Worm (Caenorhabditis elegans) whole organism, L4 larva: ENCODE data around the gene srh-174.

Experiments
- F44E2.7 ChIP-seq: fragments of 200-800 bp; sonication (Bioruptor generic); IDR thresholded peaks from 2 replicates; pipeline ENCODE4 v2.1.2; 2022; ENCODE audit warnings: missing genetic modification characterization, missing compliant biosample characterization
- F49E8.2 ChIP-seq: sonication (generic microtip); optimal IDR thresholded peaks from 2 replicates; lab custom pipeline; 2016; ENCODE audit warnings: missing compliant biosample characterization, mild to moderate bottlenecking, missing genetic modification characterization, borderline replicate concordance
- T20F7.1 ChIP-seq: fragments of 200-800 bp; sonication (Bioruptor generic); optimal IDR thresholded peaks from 2 replicates; lab custom pipeline; 2018; ENCODE audit warnings: mild to moderate bottlenecking, missing genetic modification characterization, missing compliant biosample characterization
- T26A8.4 ChIP-seq: fragments of 200-800 bp; sonication (Bioruptor generic); IDR thresholded peaks from 2 replicates; pipeline ENCODE4 v1.3.6; 2022; ENCODE audit warnings: missing genetic modification characterization, missing compliant biosample characterization
- Y105C5A.15 ChIP-seq: fragments of 200-800 bp; sonication (Bioruptor generic); IDR thresholded peaks from 2 replicates; pipeline ENCODE4 v1.3.6; 2022; ENCODE audit warnings: missing genetic modification characterization, missing compliant biosample characterization
- Y5F2A.4 ChIP-seq: fragments of 200-800 bp; sonication (Bioruptor generic); optimal IDR thresholded peaks from 2 replicates; lab custom pipeline; 2018; ENCODE audit warnings: mild to moderate bottlenecking, missing genetic modification characterization, missing compliant biosample characterization
- ZK337.2 ChIP-seq: fragments of 200-800 bp; sonication (Bioruptor generic); IDR thresholded peaks from 2 replicates; pipeline ENCODE4 v1.3.6; 2022; ENCODE audit warnings: missing genetic modification reagents, missing genetic modification characterization, missing compliant biosample characterization
- ama-1 ChIP-seq: fragments of 150-350 bp; optimal IDR thresholded peaks from 2 replicates; lab custom pipeline; 2014; ENCODE audit warnings: inconsistent platforms, mixed read lengths
- ceh-28 ChIP-seq: fragments of 150-350 bp; optimal IDR thresholded peaks from 2 replicates; lab custom pipeline; 2014; ENCODE audit warnings: missing biosample characterization, missing genetic modification reagents, missing genetic modification characterization
- ceh-44 ChIP-seq: fragments of 200-800 bp; sonication (Bioruptor generic); IDR thresholded peaks from 2 replicates; pipeline ENCODE4 v1.3.6; 2022; ENCODE audit warnings: missing genetic modification reagents, missing genetic modification characterization, missing compliant biosample characterization
- ceh-62 ChIP-seq: sonication (generic microtip); optimal IDR thresholded peaks from 2 replicates; lab custom pipeline; 2017; ENCODE audit warnings: missing biosample characterization, missing genetic modification characterization
- ces-1 ChIP-seq: fragments of 150-350 bp; sonication (generic microtip); optimal IDR thresholded peaks from 4 replicates; lab custom pipeline; 2014; ENCODE audit warnings: missing biosample characterization, missing genetic modification reagents, missing genetic modification characterization
- daf-8 ChIP-seq: fragments of 200-800 bp; sonication (Bioruptor generic); IDR thresholded peaks from 2 replicates; pipeline ENCODE4 v1.3.6; 2022; ENCODE audit warnings: missing genetic modification characterization, missing compliant biosample characterization
- dve-1 ChIP-seq: sonication (generic microtip); optimal IDR thresholded peaks from 2 replicates; lab custom pipeline; 2017; ENCODE audit warnings: antibody characterized with exemption, mild to moderate bottlenecking, missing genetic modification characterization, missing compliant biosample characterization; ENCODE audit not compliant: insufficient read depth
- egl-27 ChIP-seq: sonication (generic microtip); optimal IDR thresholded peaks from 3 replicates; lab custom pipeline; 2017; ENCODE audit warnings: missing biosample characterization, missing genetic modification reagents, missing genetic modification characterization
- hif-1 ChIP-seq, 2 experiments: sonication (generic microtip); optimal IDR thresholded peaks; 2 replicates each; lab custom pipeline; 2016 to 2017; ENCODE audit warnings: missing compliant biosample characterization in 2 of 2, missing genetic modification characterization in 2 of 2, missing genetic modification reagents in 2 of 2, missing genotype in 2 of 2, mild to moderate bottlenecking in 1 of 2
- hlh-11 ChIP-seq: fragments of 200-800 bp; sonication (Bioruptor generic); optimal IDR thresholded peaks from 2 replicates; lab custom pipeline; 2018; ENCODE audit warnings: mild to moderate bottlenecking, missing genetic modification characterization, missing compliant biosample characterization
- lim-7 ChIP-seq: fragments of 200-800 bp; sonication (Bioruptor generic); IDR thresholded peaks from 2 replicates; pipeline ENCODE4 v1.3.6; 2022; ENCODE audit warnings: missing genetic modification characterization, missing compliant biosample characterization
- lin-1 ChIP-seq: fragments of 200-800 bp; sonication (Bioruptor generic); IDR thresholded peaks from 2 replicates; pipeline ENCODE4 v1.3.6; 2022; ENCODE audit warnings: missing genetic modification reagents, missing genetic modification characterization, missing compliant biosample characterization
- lir-3 ChIP-seq: sonication (generic microtip); optimal IDR thresholded peaks from 2 replicates; lab custom pipeline; 2016; ENCODE audit warnings: mild to moderate bottlenecking, missing genetic modification characterization, missing compliant biosample characterization
- lsy-2 ChIP-seq, 2 experiments: fragments of 150-350 bp in 1 of 2; sonication (generic microtip) in 1 of 2; optimal IDR thresholded peaks; 2 replicates each; lab custom pipeline; 2014 to 2017; ENCODE audit warnings: missing biosample characterization in 2 of 2, missing genetic modification characterization in 2 of 2
- madf-9 ChIP-seq: fragments of 200-800 bp; sonication (Bioruptor generic); conservative IDR thresholded peaks from 2 replicates; pipeline ENCODE4 v1.3.6; 2022; ENCODE audit warnings: missing genetic modification reagents, missing genetic modification characterization, missing compliant biosample characterization
- mdl-1 ChIP-seq, 2 experiments: fragments of 150-350 bp in 1 of 2; sonication (generic microtip) in 1 of 2; optimal IDR thresholded peaks; 2 replicates each; lab custom pipeline; 2014 to 2017; ENCODE audit warnings: missing biosample characterization in 2 of 2, missing genetic modification characterization in 2 of 2
- mxl-2 ChIP-seq: fragments of 200-800 bp; sonication (Bioruptor generic); conservative IDR thresholded peaks from 2 replicates; pipeline ENCODE4 v1.3.6; 2022; ENCODE audit warnings: missing genetic modification reagents, missing genetic modification characterization, missing compliant biosample characterization
- nhr-42 ChIP-seq: fragments of 200-800 bp; sonication (Bioruptor generic); IDR thresholded peaks from 2 replicates; pipeline ENCODE4 v1.3.6; 2022; ENCODE audit warnings: missing genetic modification characterization, missing compliant biosample characterization
- nhr-76 ChIP-seq: fragments of 150-350 bp; optimal IDR thresholded peaks from 2 replicates; lab custom pipeline; 2014; ENCODE audit warnings: missing biosample characterization, missing genetic modification characterization
- php-3 ChIP-seq: fragments of 200-800 bp; sonication (Bioruptor generic); IDR thresholded peaks from 2 replicates; pipeline ENCODE4 v1.3.6; 2022; ENCODE audit warnings: missing genetic modification reagents, missing genetic modification characterization, missing compliant biosample characterization
- pqm-1 ChIP-seq: sonication (generic microtip); optimal IDR thresholded peaks from 2 replicates; lab custom pipeline; 2017; ENCODE audit warnings: missing biosample characterization, missing genetic modification characterization
- rbr-2 ChIP-seq: sonication (generic microtip); optimal IDR thresholded peaks from 2 replicates; lab custom pipeline; 2016; ENCODE audit warnings: missing genotype, missing genetic modification characterization, missing compliant biosample characterization
- skn-1 ChIP-seq: fragments of 150-350 bp; optimal IDR thresholded peaks from 2 replicates; lab custom pipeline; 2014; ENCODE audit warnings: missing biosample characterization, missing genetic modification characterization
- snpc-1.2 ChIP-seq: fragments of 200-800 bp; sonication (Bioruptor generic); IDR thresholded peaks from 2 replicates; pipeline ENCODE4 v1.3.6; 2022; ENCODE audit warnings: missing genetic modification reagents, missing genetic modification characterization, missing compliant biosample characterization
- spr-3 ChIP-seq: fragments of 200-800 bp; sonication (Bioruptor generic); optimal IDR thresholded peaks from 2 replicates; lab custom pipeline; 2018; ENCODE audit warnings: mild to moderate bottlenecking, missing genetic modification characterization, missing compliant biosample characterization
- tag-97 ChIP-seq: fragments of 200-800 bp; sonication (Bioruptor generic); IDR thresholded peaks from 2 replicates; pipeline ENCODE4 v1.3.6; 2022; ENCODE audit warnings: missing genetic modification characterization, missing compliant biosample characterization
- tra-1 ChIP-seq: fragments of 200-800 bp; sonication (Bioruptor generic); IDR thresholded peaks from 2 replicates; pipeline ENCODE4 v1.3.6; 2022; ENCODE audit warnings: missing genetic modification reagents, missing genetic modification characterization, missing compliant biosample characterization
- unc-62 ChIP-seq, 3 experiments: fragments of 150-350 bp in 1 of 3; sonication (generic microtip); optimal IDR thresholded peaks in 2 of 3; peaks in 1 of 3; 1 replicate in 1 of 3; 2 replicates in 2 of 3; lab custom pipeline; 2014 to 2017; ENCODE audit warnings: missing biosample characterization in 3 of 3, missing genetic modification characterization in 3 of 3, missing genetic modification reagents in 3 of 3, missing genotype in 1 of 3
- zfp-3 ChIP-seq: fragments of 200-800 bp; sonication (Bioruptor generic); conservative IDR thresholded peaks from 2 replicates; pipeline ENCODE4 v1.3.6; 2022; ENCODE audit warnings: missing genetic modification reagents, missing genetic modification characterization, missing compliant biosample characterization
- ztf-11 ChIP-seq: fragments of 150-350 bp; optimal IDR thresholded peaks from 2 replicates; lab custom pipeline; 2014; ENCODE audit warnings: missing biosample characterization, missing genetic modification characterization

Gene srh-174

ce11 chrV:17177967-17178366 lies 590 bp upstream of the srh-174 start, which contains the start of gene srsx-1:
TSS of gene srsx-1 (minus strand) at chrV:17178067.
- TF ChIP-seq ceh-28 (tag; lab: Kevin White, UChicago), result no peak
- TF ChIP-seq unc-62 (GFP tag; optimal IDR thresholded peaks at IDR 0.05 in 1 of 2; lab: Kevin White, UChicago), result no peak
- TF ChIP-seq unc-62 (tag; optimal IDR thresholded peaks at IDR 0.05; lab: Kevin White, UChicago), result no peak
- TF ChIP-seq hif-1 (tag; optimal IDR thresholded peaks at IDR 0.05; lab: Kevin White, UChicago), result no peak
- no peak for TF ChIP-seq nhr-42
- TF ChIP-seq ztf-11, result no peak
- no peak for TF ChIP-seq tra-1 (GFP tag; lab: Robert Waterston, UW)
- no peak for TF ChIP-seq F44E2.7 (GFP tag; lab: Robert Waterston, UW)
- TF ChIP-seq F49E8.2 (tag; lab: Kevin White, UChicago), result no peak
- TF ChIP-seq, all 104 proteins: peak for 0

ce11 chrV:17182045-17182444 lies 3.5 kb downstream of the srh-174 start, which contains the start of gene srh-159:
TSS of gene srh-159 (plus strand) at chrV:17182345.
- TF ChIP-seq ces-1 (GFP tag; lab: Kevin White, UChicago) (no peak), php-3 (GFP tag; lab: Robert Waterston, UW) (no peak), ceh-28 (tag; lab: Kevin White, UChicago) (no peak), daf-8 (GFP tag; lab: Robert Waterston, UW) (no peak)

ce11 chrV:17190399-17190798 lies 11.8 kb downstream of the srh-174 start, which contains the start of gene str-199:
TSS of gene str-199 (minus strand) at chrV:17190499.
- TF ChIP-seq ceh-44 (GFP tag; lab: Robert Waterston, UW) (no peak), lir-3 (tag; lab: Kevin White, UChicago) (no peak), pqm-1 (no peak), egl-27 (tag; lab: Kevin White, UChicago) (no peak), ceh-62 (no peak), lsy-2 (tag; optimal IDR thresholded peaks at IDR 0.05; lab: Kevin White, UChicago) (no peak), lim-7 (GFP tag; lab: Robert Waterston, UW) (no peak), ztf-11 (no peak), madf-9 (GFP tag; lab: Robert Waterston, UW) (no peak), tag-97 (GFP tag; lab: Robert Waterston, UW) (no peak), ama-1 (lab: Kevin White, UChicago) (no peak), Y105C5A.15 (GFP tag; lab: Robert Waterston, UW) (no peak)

ce11 chrV:17192238-17192637 lies 13.7 kb downstream of the srh-174 start, which contains the start of gene srz-47:
TSS of gene srz-47 (minus strand) at chrV:17192338.
- no peak for TF ChIP-seq spr-3 (GFP tag; lab: Kevin White, UChicago)
- TF ChIP-seq snpc-1.2, result no peak
- TF ChIP-seq nhr-42, result no peak
- no peak for TF ChIP-seq skn-1 (tag; lab: Kevin White, UChicago)
- no peak for TF ChIP-seq lin-1 (GFP tag; lab: Robert Waterston, UW)
- no peak for TF ChIP-seq lir-3 (tag; lab: Kevin White, UChicago)
- no peak for TF ChIP-seq T20F7.1 (GFP tag; lab: Kevin White, UChicago)

- TF ChIP-seq nhr-76 (tag; lab: Kevin White, UChicago), result no peak
- no peak for TF ChIP-seq lir-3 (tag; lab: Kevin White, UChicago)
- TF ChIP-seq dve-1 (tag; lab: Kevin White, UChicago), result no peak
- TF ChIP-seq T26A8.4 (GFP tag; lab: Robert Waterston, UW), result no peak
- no peak for TF ChIP-seq ZK337.2
- TF ChIP-seq hlh-11, result no peak
- no peak for TF ChIP-seq Y5F2A.4 (GFP tag; lab: Kevin White, UChicago)
- no peak for TF ChIP-seq rbr-2 (tag; lab: Kevin White, UChicago)
- TF ChIP-seq mdl-1 (tag; optimal IDR thresholded peaks at IDR 0.05; lab: Kevin White, UChicago), result no peak
- TF ChIP-seq zfp-3 (GFP tag; lab: Robert Waterston, UW), result no peak
- TF ChIP-seq mxl-2, result no peak
- TF ChIP-seq, all 104 proteins: peak for 0
These were observed 20.4 kb downstream of the srh-174 start, which contains the start of gene srz-96 for ce11 chrV:17198926-17199325. TSS of gene srz-96 (plus strand) at chrV:17199226.
